Worm (Caenorhabditis elegans): ENCODE data around the gene nra-1.

nra-1 gene

ce11 chrIV:17249691-17250181, 34.3 kb downstream of the nra-1 start, which contains the start of gene eelo-2 (continued):
- peak; percentile 47 for TF ChIP-seq lim-6 (tag; optimal IDR thresholded peaks at IDR 0.05)
- peak; percentile 37; the same call in 1 of the 2 replicates for TF ChIP-seq unc-3 (GFP tag; conservative IDR thresholded peaks at IDR 0.05)
- TF ChIP-seq unc-3 (tag; optimal IDR thresholded peaks at IDR 0.05): peak; percentile 30
- TF ChIP-seq pha-4 (tag; optimal IDR thresholded peaks at IDR 0.05): no peak
- no peak for TF ChIP-seq hlh-13 (GFP tag; optimal IDR thresholded peaks at IDR 0.05)
- no peak for TF ChIP-seq ceh-45 (GFP tag; IDR thresholded peaks at IDR 0.05)
- TF ChIP-seq ahr-1 (tag; optimal IDR thresholded peaks at IDR 0.05): peak; percentile 2
- peak; percentile 61 for TF ChIP-seq pax-1 (tag; optimal IDR thresholded peaks at IDR 0.05)
- peak; percentile 10 for TF ChIP-seq Y22D7AL.16 (tag; optimal IDR thresholded peaks at IDR 0.05)
- TF ChIP-seq ceh-14 (tag; optimal IDR thresholded peaks at IDR 0.05): peak; percentile 49
- TF ChIP-seq ref-2 (tag; optimal IDR thresholded peaks at IDR 0.05): peak; percentile 82
- TF ChIP-seq pqm-1 (tag; optimal IDR thresholded peaks at IDR 0.05): peak; percentile 84
- TF ChIP-seq ceh-30 (tag; optimal IDR thresholded peaks at IDR 0.05): peak; percentile 99
- peak; percentile 46 for TF ChIP-seq sdc-2 (tag; optimal IDR thresholded peaks at IDR 0.05)
- no peak for TF ChIP-seq tbx-7 (tag; optimal IDR thresholded peaks at IDR 0.05)
- no peak for TF ChIP-seq K02D7.2 (tag; optimal IDR thresholded peaks at IDR 0.05)
- TF ChIP-seq pha-2 (tag; optimal IDR thresholded peaks at IDR 0.05): no peak
- TF ChIP-seq hlh-15 (tag; optimal IDR thresholded peaks at IDR 0.05): no peak
- TF ChIP-seq odd-2 (tag; optimal IDR thresholded peaks at IDR 0.05): no peak
- TF ChIP-seq dve-1 (tag; optimal IDR thresholded peaks at IDR 0.05): peak; percentile 88
- TF ChIP-seq ceh-18 (tag; optimal IDR thresholded peaks at IDR 0.05): peak; percentile 94
- TF ChIP-seq ceh-2 (tag; optimal IDR thresholded peaks at IDR 0.05): peak; percentile 49
- TF ChIP-seq ceh-9 (tag; optimal IDR thresholded peaks at IDR 0.05): no peak
- peak; percentile 86 for TF ChIP-seq ceh-31 (tag; optimal IDR thresholded peaks at IDR 0.05)
- TF ChIP-seq ceh-34 (tag; optimal IDR thresholded peaks at IDR 0.05): peak; percentile 83
- TF ChIP-seq nfya-1 (tag; optimal IDR thresholded peaks at IDR 0.05): peak; percentile 93
- TF ChIP-seq ama-1 (optimal IDR thresholded peaks at IDR 0.05): no peak

ce11 chrIV:17248538-17248937, 35.5 kb downstream of the nra-1 start:
- TF ChIP-seq ceh-30 (tag; optimal IDR thresholded peaks at IDR 0.05): no peak
- TF ChIP-seq dmd-4 (tag; optimal IDR thresholded peaks at IDR 0.05; ENCODE audit: borderline replicate concordance): no peak
- TF ChIP-seq C08G9.2 (tag; optimal IDR thresholded peaks at IDR 0.05): no peak
- no peak for TF ChIP-seq elt-4 (tag; optimal IDR thresholded peaks at IDR 0.05)
- TF ChIP-seq hlh-8 (tag; optimal IDR thresholded peaks at IDR 0.05): no peak
- TF ChIP-seq unc-3 (GFP tag; conservative IDR thresholded peaks at IDR 0.05): no peak
- TF ChIP-seq unc-3 (tag; optimal IDR thresholded peaks at IDR 0.05): no peak
- no peak for TF ChIP-seq ceh-2 (tag; optimal IDR thresholded peaks at IDR 0.05)
- TF ChIP-seq sox-4 (tag; optimal IDR thresholded peaks at IDR 0.05): no peak
- no peak for TF ChIP-seq hlh-30 (tag; optimal IDR thresholded peaks at IDR 0.05; ENCODE audit: insufficient read depth)
- TF ChIP-seq T23F11.4 (GFP tag; optimal IDR thresholded peaks at IDR 0.05): no peak
- no peak for TF ChIP-seq lin-11 (tag; optimal IDR thresholded peaks at IDR 0.05)
- TF ChIP-seq ztf-16 (tag; optimal IDR thresholded peaks at IDR 0.05): no peak
- no peak for TF ChIP-seq ref-2 (tag; optimal IDR thresholded peaks at IDR 0.05)
- TF ChIP-seq ttx-3 (tag; optimal IDR thresholded peaks at IDR 0.05): no peak
- no peak for TF ChIP-seq npax-4 (tag; optimal IDR thresholded peaks at IDR 0.05)

ce11 chrIV:17247184-17247583, 36.8 kb downstream of the nra-1 start:
- TF ChIP-seq C38D4.7 (GFP tag; optimal IDR thresholded peaks at IDR 0.05) (no peak), elt-2 (tag; optimal IDR thresholded peaks at IDR 0.05) (no peak), T23F11.4 (GFP tag; optimal IDR thresholded peaks at IDR 0.05) (no peak), syd-9 (tag; optimal IDR thresholded peaks at IDR 0.05) (no peak), dve-1 (tag; optimal IDR thresholded peaks at IDR 0.05) (no peak), madf-2 (tag; optimal IDR thresholded peaks at IDR 0.05) (no peak), ceh-19 (GFP tag; optimal IDR thresholded peaks at IDR 0.05) (no peak), sox-2 (GFP tag; IDR thresholded peaks at IDR 0.05) (no peak)

All from whole organism, late embryonic.